Worm (Caenorhabditis elegans) whole organism, L3 larva: ENCODE measurements around the gene ndab-1.

Experiments used
- R02D3.7 ChIP-seq: fragments of 150-350 bp; optimal IDR thresholded peaks from 2 replicates; lab custom pipeline; 2014; ENCODE audit warnings: missing biosample characterization, missing genetic modification characterization
- ZK546.5 ChIP-seq: sonication (generic microtip); optimal IDR thresholded peaks from 2 replicates; lab custom pipeline; 2017; ENCODE audit warnings: missing biosample characterization, missing genetic modification characterization
- aly-2 ChIP-seq: fragments of 150-350 bp; optimal IDR thresholded peaks from 2 replicates; lab custom pipeline; 2014; ENCODE audit warnings: missing biosample characterization, missing genetic modification characterization
- ama-1 ChIP-seq: fragments of 150-350 bp; optimal IDR thresholded peaks from 2 replicates; lab custom pipeline; 2018
- ceh-16 ChIP-seq: sonication (generic microtip); optimal IDR thresholded peaks from 2 replicates; lab custom pipeline; 2017; ENCODE audit warnings: missing biosample characterization, missing genetic modification characterization
- ceh-28 ChIP-seq: fragments of 150-350 bp; optimal IDR thresholded peaks from 2 replicates; lab custom pipeline; 2014; ENCODE audit warnings: missing biosample characterization, missing genetic modification reagents, missing genetic modification characterization
- ceh-82 ChIP-seq: fragments of 150-350 bp; optimal IDR thresholded peaks from 2 replicates; lab custom pipeline; 2014; ENCODE audit warnings: missing biosample characterization, missing genetic modification characterization
- ceh-9 ChIP-seq: sonication (generic microtip); optimal IDR thresholded peaks from 2 replicates; lab custom pipeline; 2018; ENCODE audit warnings: missing biosample characterization, missing genetic modification characterization
- daf-12 ChIP-seq: fragments of 150-350 bp; optimal IDR thresholded peaks from 2 replicates; lab custom pipeline; 2014; ENCODE audit warnings: missing biosample characterization, missing genetic modification reagents, missing genetic modification characterization
- egl-27 ChIP-seq: sonication (generic microtip); optimal IDR thresholded peaks from 4 replicates; lab custom pipeline; 2017; ENCODE audit warnings: missing biosample characterization, missing genetic modification reagents, missing genetic modification characterization
- egl-5 ChIP-seq: fragments of 150-350 bp; optimal IDR thresholded peaks from 2 replicates; lab custom pipeline; 2017; ENCODE audit warnings: missing biosample characterization, missing genetic modification reagents, missing genetic modification characterization, inconsistent platforms
- elt-1 ChIP-seq: fragments of 150-350 bp; optimal IDR thresholded peaks from 2 replicates; lab custom pipeline; 2014; ENCODE audit warnings: missing biosample characterization, missing genetic modification characterization
- elt-2 ChIP-seq: sonication (generic microtip); optimal IDR thresholded peaks from 2 replicates; lab custom pipeline; 2016; ENCODE audit warnings: missing genetic modification reagents, mild to moderate bottlenecking, missing genetic modification characterization, missing compliant biosample characterization
- elt-3 ChIP-seq, 3 experiments: fragments of 150-350 bp in 1 of 3; sonication (generic microtip) in 2 of 3; optimal IDR thresholded peaks; 2 replicates in 2 of 3; 4 replicates in 1 of 3; lab custom pipeline; 2014 to 2017; ENCODE audit warnings: missing biosample characterization in 3 of 3, missing genetic modification characterization in 3 of 3
- eor-1 ChIP-seq, 2 experiments: fragments of 150-350 bp; optimal IDR thresholded peaks; 2 replicates each; lab custom pipeline; 2014 to 2018; ENCODE audit warnings: missing biosample characterization in 2 of 2, missing genetic modification characterization in 2 of 2
- fkh-10 ChIP-seq: sonication (generic microtip); optimal IDR thresholded peaks from 2 replicates; lab custom pipeline; 2017; ENCODE audit warnings: missing biosample characterization, missing genetic modification reagents, missing genetic modification characterization
- fkh-2 ChIP-seq: fragments of 150-350 bp; optimal IDR thresholded peaks from 2 replicates; lab custom pipeline; 2014; ENCODE audit warnings: missing biosample characterization, missing genetic modification reagents, missing genetic modification characterization
- hmg-11 ChIP-seq: sonication (generic microtip); optimal IDR thresholded peaks from 2 replicates; lab custom pipeline; 2016; ENCODE audit warnings: missing genetic modification characterization, missing compliant biosample characterization
- jun-1 ChIP-seq: fragments of 150-350 bp; optimal IDR thresholded peaks from 2 replicates; lab custom pipeline; 2014; ENCODE audit warnings: missing biosample characterization, missing genetic modification reagents, missing genetic modification characterization
- lin-15B ChIP-seq: fragments of 150-350 bp; optimal IDR thresholded peaks from 2 replicates; lab custom pipeline; 2014; ENCODE audit warnings: missing biosample characterization, missing genetic modification characterization
- lin-39 ChIP-seq: fragments of 150-350 bp; optimal IDR thresholded peaks from 2 replicates; lab custom pipeline; 2018; ENCODE audit warnings: missing biosample characterization, missing genetic modification reagents, missing genetic modification characterization
- lsy-12 ChIP-seq: sonication (generic microtip); optimal IDR thresholded peaks from 2 replicates; lab custom pipeline; 2016; ENCODE audit warnings: mild to moderate bottlenecking, missing genetic modification characterization, missing compliant biosample characterization
- mdl-1 ChIP-seq: fragments of 150-350 bp; optimal IDR thresholded peaks from 2 replicates; lab custom pipeline; 2014; ENCODE audit warnings: missing biosample characterization, missing genetic modification characterization
- mml-1 ChIP-seq: fragments of 150-350 bp; sonication (generic microtip); optimal IDR thresholded peaks from 3 replicates; lab custom pipeline; 2014; ENCODE audit warnings: missing biosample characterization, missing genetic modification characterization
- nfya-1 ChIP-seq: sonication (generic microtip); optimal IDR thresholded peaks from 2 replicates; lab custom pipeline; 2017; ENCODE audit warnings: missing genetic modification characterization, mild to moderate bottlenecking, missing compliant biosample characterization, antibody characterized with exemption, moderate library complexity; ENCODE audit not compliant: insufficient read depth
- nhr-11 ChIP-seq: fragments of 150-350 bp; optimal IDR thresholded peaks from 2 replicates; lab custom pipeline; 2014; ENCODE audit warnings: missing biosample characterization, missing genetic modification characterization
- nhr-12 ChIP-seq: fragments of 150-350 bp; optimal IDR thresholded peaks from 2 replicates; lab custom pipeline; 2014; ENCODE audit warnings: missing biosample characterization, missing genetic modification characterization
- nhr-23 ChIP-seq: fragments of 150-350 bp; optimal IDR thresholded peaks from 2 replicates; lab custom pipeline; 2014; ENCODE audit warnings: missing biosample characterization, missing genetic modification reagents, missing genetic modification characterization
- nhr-237 ChIP-seq: fragments of 150-350 bp; optimal IDR thresholded peaks from 2 replicates; lab custom pipeline; 2014; ENCODE audit warnings: missing biosample characterization, missing genetic modification characterization
- nhr-25 ChIP-seq: sonication (generic microtip); optimal IDR thresholded peaks from 2 replicates; lab custom pipeline; 2017; ENCODE audit warnings: missing biosample characterization, missing genetic modification characterization
- nhr-28 ChIP-seq: fragments of 150-350 bp; optimal IDR thresholded peaks from 2 replicates; lab custom pipeline; 2014; ENCODE audit warnings: missing biosample characterization, missing genetic modification characterization
- nhr-43 ChIP-seq: sonication (generic microtip); optimal IDR thresholded peaks from 2 replicates; lab custom pipeline; 2016; ENCODE audit warnings: mild to moderate bottlenecking, missing genetic modification characterization, missing compliant biosample characterization; ENCODE audit not compliant: poor library complexity, severe bottlenecking
- nhr-67 ChIP-seq: fragments of 150-350 bp; optimal IDR thresholded peaks from 2 replicates; lab custom pipeline; 2014; ENCODE audit warnings: missing biosample characterization, missing genetic modification characterization
- nhr-76 ChIP-seq: fragments of 150-350 bp; sonication (generic microtip); optimal IDR thresholded peaks from 5 replicates; lab custom pipeline; 2014; ENCODE audit warnings: missing biosample characterization, missing genetic modification characterization
- nhr-77 ChIP-seq: fragments of 150-350 bp; optimal IDR thresholded peaks from 2 replicates; lab custom pipeline; 2014; ENCODE audit warnings: missing biosample characterization, missing genetic modification characterization
- sea-2 ChIP-seq: fragments of 150-350 bp; sonication (generic microtip); optimal IDR thresholded peaks from 4 replicates; lab custom pipeline; 2014; ENCODE audit warnings: missing biosample characterization, missing genetic modification reagents, missing genetic modification characterization
- snpc-4 ChIP-seq: fragments of 150-350 bp; optimal IDR thresholded peaks from 2 replicates; lab custom pipeline; 2014; ENCODE audit warnings: missing biosample characterization, missing genetic modification characterization
- tbx-2 ChIP-seq: sonication (generic microtip); optimal IDR thresholded peaks from 2 replicates; lab custom pipeline; 2016; ENCODE audit warnings: mild to moderate bottlenecking, missing genetic modification characterization, missing compliant biosample characterization
- unc-62 ChIP-seq: fragments of 150-350 bp; sonication (generic microtip); optimal IDR thresholded peaks from 4 replicates; lab custom pipeline; 2014; ENCODE audit warnings: missing biosample characterization, missing genetic modification reagents, missing genetic modification characterization
- zag-1 ChIP-seq: fragments of 150-350 bp; optimal IDR thresholded peaks from 2 replicates; lab custom pipeline; 2014; ENCODE audit warnings: missing biosample characterization, missing genetic modification characterization
- ztf-4 ChIP-seq: fragments of 150-350 bp; optimal IDR thresholded peaks from 2 replicates; lab custom pipeline; 2014; ENCODE audit warnings: missing biosample characterization, missing genetic modification characterization

ndab-1 gene

DNA sequence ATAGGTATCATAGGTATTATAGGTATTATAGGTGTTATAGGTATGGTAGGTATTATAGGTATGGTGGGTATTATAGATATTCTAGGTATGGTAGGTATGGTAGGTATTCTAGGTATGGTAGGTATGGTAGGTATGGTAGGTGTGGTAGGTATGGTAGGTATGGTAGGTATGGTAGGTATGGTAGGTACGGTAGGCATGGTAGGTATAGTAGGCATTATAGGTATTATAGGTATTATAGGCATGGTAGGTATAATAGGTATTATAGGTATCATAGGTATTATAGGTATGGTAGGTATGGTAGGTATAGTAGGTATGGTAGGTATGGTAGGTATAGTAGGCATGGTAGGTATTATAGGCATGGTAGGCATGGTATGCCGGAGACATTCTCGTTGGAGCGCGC is 16.4 kb upstream of the ndab-1 start:
- TF ChIP-seq elt-1 (tag; lab: Kevin White, UChicago) (no peak), ceh-16 (tag; lab: Kevin White, UChicago) (no peak), nfya-1 (no peak), sea-2 (GFP tag; lab: Kevin White, UChicago) (no peak), elt-2 (no peak), nhr-12 (tag; lab: Kevin White, UChicago) (no peak), nhr-77 (no peak), hmg-11 (tag; lab: Kevin White, UChicago) (no peak), ceh-82 (tag; lab: Kevin White, UChicago) (no peak), nhr-237 (tag; lab: Kevin White, UChicago) (no peak), unc-62 (no peak)

DNA sequence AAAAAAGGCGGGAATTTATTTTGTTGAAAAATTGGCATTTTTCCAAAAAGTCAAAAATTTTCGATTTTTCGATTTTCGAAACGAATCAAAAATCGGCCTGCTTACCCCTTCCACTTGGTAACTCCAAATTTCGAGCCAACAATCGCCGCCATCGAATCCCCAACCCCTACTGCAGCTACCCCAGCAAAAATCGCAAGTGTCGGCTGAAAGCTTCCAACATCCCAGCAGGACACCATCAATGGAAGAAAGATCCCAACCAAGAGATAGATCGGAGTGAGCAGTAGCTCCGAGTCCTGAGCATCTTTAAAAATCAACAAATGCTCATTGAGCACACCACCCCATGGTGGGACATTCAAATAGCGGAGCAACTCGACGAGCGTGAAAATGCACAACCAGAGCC is 15.4 kb upstream of the ndab-1 start:
- TF ChIP-seq ceh-82 (tag; lab: Kevin White, UChicago) (no peak), elt-2 (no peak), elt-3 (tag; optimal IDR thresholded peaks at IDR 0.05; lab: Kevin White, UChicago) (no peak), unc-62 (no peak), R02D3.7 (tag; lab: Kevin White, UChicago) (no peak), ceh-28 (tag; lab: Kevin White, UChicago) (no peak), nhr-76 (tag; lab: Kevin White, UChicago) (no peak), nhr-67 (tag; lab: Kevin White, UChicago) (no peak), egl-5 (no peak)

DNA sequence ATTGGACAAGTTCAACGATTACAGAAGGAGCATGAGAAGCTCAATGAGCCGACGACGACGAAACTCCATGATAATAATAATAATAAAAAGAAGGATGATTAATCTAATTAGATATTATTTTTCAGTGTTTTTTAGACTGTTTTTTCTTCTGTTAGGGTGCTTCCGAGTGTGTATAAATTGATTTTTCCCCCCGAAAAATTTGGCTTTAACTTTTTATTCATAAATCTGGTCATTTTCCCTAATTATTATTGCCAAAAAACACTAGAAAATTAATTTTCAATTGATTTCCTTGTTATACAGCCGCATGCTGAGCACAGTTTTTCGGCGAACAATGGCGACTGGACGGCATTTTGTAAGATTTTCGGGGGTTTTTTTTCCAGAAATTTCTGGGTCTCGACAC is 8.1 kb upstream of the ndab-1 start, which contains the start of gene nft-1:
nft-1 (plus strand) TSS at position 301 of the 400 bp plus-strand sequence.
- no peak for TF ChIP-seq snpc-4 (tag; lab: Kevin White, UChicago)
- TF ChIP-seq mdl-1 = no peak
- no peak for TF ChIP-seq elt-3 (tag; optimal IDR thresholded peaks at IDR 0.05; lab: Kevin White, UChicago)
- no peak for TF ChIP-seq eor-1 (tag; optimal IDR thresholded peaks at IDR 0.05; lab: Kevin White, UChicago)
- TF ChIP-seq elt-1 (tag; lab: Kevin White, UChicago) = no peak
- no peak for TF ChIP-seq aly-2 (tag; lab: Kevin White, UChicago)
- TF ChIP-seq lin-39 (tag; lab: Kevin White, UChicago) = no peak
- no peak for TF ChIP-seq nhr-11 (tag; lab: Kevin White, UChicago)
- no peak for TF ChIP-seq nhr-25
- no peak for TF ChIP-seq nhr-67 (tag; lab: Kevin White, UChicago)

- TF ChIP-seq ceh-28 (tag; lab: Kevin White, UChicago) (no peak), lin-39 (tag; lab: Kevin White, UChicago) (no peak), ztf-4 (no peak), lin-15B (tag; lab: Kevin White, UChicago) (no peak), jun-1 (no peak), nfya-1 (peak; percentile 36), nhr-43 (tag; lab: Kevin White, UChicago) (peak; percentile 33), fkh-10 (no peak), fkh-2 (tag; lab: Kevin White, UChicago) (no peak), aly-2 (tag; lab: Kevin White, UChicago) (no peak), snpc-4 (tag; lab: Kevin White, UChicago) (no peak), elt-1 (tag; lab: Kevin White, UChicago) (no peak), ceh-9 (tag; lab: Kevin White, UChicago) (no peak), ceh-82 (tag; lab: Kevin White, UChicago) (no peak), unc-62 (no peak), nhr-76 (tag; lab: Kevin White, UChicago) (no peak), nhr-23 (tag; lab: Kevin White, UChicago) (no peak), elt-3 (tag; optimal IDR thresholded peaks at IDR 0.05; lab: Kevin White, UChicago) (peak in 1 of 3 experiments; percentile 25), elt-2 (peak; percentile 21), tbx-2 (tag; lab: Kevin White, UChicago) (no peak), nhr-28 (tag; lab: Kevin White, UChicago) (no peak), nhr-237 (tag; lab: Kevin White, UChicago) (no peak), ama-1 (lab: Kevin White, UChicago) (peak; percentile 92), egl-5 (no peak), egl-27 (no peak), sea-2 (GFP tag; lab: Kevin White, UChicago) (no peak), nhr-67 (tag; lab: Kevin White, UChicago) (no peak), daf-12 (no peak), nhr-25 (no peak), R02D3.7 (tag; lab: Kevin White, UChicago) (no peak), lsy-12 (tag; lab: Kevin White, UChicago) (peak; percentile 57), zag-1 (tag; lab: Kevin White, UChicago) (no peak), mml-1 (tag; lab: Kevin White, UChicago) (no peak), ZK546.5 (tag; lab: Kevin White, UChicago) (no peak), hmg-11 (tag; lab: Kevin White, UChicago) (no peak)
Measured at ce11 chrIII:11921658-11922098, 6.2 kb upstream of the ndab-1 start, which contains the start of gene Y56A3A.22. Gene Y56A3A.22, plus strand, starts transcription at chrIII:11921692.
